Fruit fly (Drosophila melanogaster) Kc167 (cell line): ENCODE results near the gene Loxl1.

Experiments
- Myc ChIP-seq: fragments of >200 bp; optimal IDR thresholded peaks from 2 replicates; lab custom pipeline; 2017; ENCODE audit warnings: missing external identifiers
- Sin3A ChIP-seq: fragments of >200 bp; optimal IDR thresholded peaks from 2 replicates; lab custom pipeline; 2018; ENCODE audit warnings: missing external identifiers
- h ChIP-seq: fragments of >200 bp; optimal IDR thresholded peaks from 3 replicates; lab custom pipeline; 2018; ENCODE audit warnings: missing external identifiers
- insv ChIP-seq: fragments of >200 bp; optimal IDR thresholded peaks from 3 replicates; lab custom pipeline; 2018; ENCODE audit warnings: missing external identifiers
- psq ChIP-seq: fragments of >200 bp; optimal IDR thresholded peaks from 2 replicates; lab custom pipeline; 2017; ENCODE audit warnings: missing external identifiers
- ttk ChIP-seq: sonication (Bioruptor generic); optimal IDR thresholded peaks from 2 replicates; lab custom pipeline; 2017; ENCODE audit warnings: missing external identifiers

DNA sequence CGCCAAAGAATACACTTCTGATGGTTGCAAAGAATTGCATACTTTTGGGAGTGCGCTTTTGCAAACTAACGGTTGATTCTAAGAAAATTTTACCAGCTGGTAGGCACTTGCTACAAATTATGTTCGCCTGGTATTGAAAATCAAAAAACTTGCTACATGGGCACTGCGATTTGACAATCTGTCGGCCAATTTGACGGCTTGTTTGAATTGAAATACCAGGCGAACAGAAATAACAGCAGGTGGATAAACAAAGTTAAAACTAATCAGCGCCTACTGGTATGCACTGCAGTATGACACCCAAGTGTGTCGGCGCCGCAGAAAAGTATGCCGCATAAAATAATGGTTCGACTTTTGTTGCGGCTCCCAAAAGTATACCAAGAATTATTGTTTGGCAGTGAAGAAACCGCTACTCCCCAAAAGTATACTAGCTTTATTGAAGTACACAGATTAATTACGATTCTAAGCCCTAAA lies 1.6 kb downstream of the Loxl1 start:
- TF ChIP-seq h (lab: Kevin White, UChicago) = no peak
- no peak for TF ChIP-seq psq (lab: Kevin White, UChicago)
- no peak for TF ChIP-seq insv (lab: Kevin White, UChicago)
- TF ChIP-seq Sin3A (lab: Kevin White, UChicago) = no peak
- TF ChIP-seq ttk (lab: Kevin White, UChicago) = no peak
- TF ChIP-seq Myc = no peak
